Worm (Caenorhabditis elegans): ENCODE results near the gene bcs-1.

- no peak for TF ChIP-seq him-1 (tag; optimal IDR thresholded peaks at IDR 0.05)
- TF ChIP-seq dao-5 (tag; optimal IDR thresholded peaks at IDR 0.05): no peak
- TF ChIP-seq W03F9.2 (tag; optimal IDR thresholded peaks at IDR 0.05): no peak
Measured at ce11 chrII:8588442-8588841, 17.6 kb downstream of the bcs-1 start.
